Worm (Caenorhabditis elegans) whole organism, mixed stage, embryonic: ENCODE results near the gene R09A8.9.

Experiments
- ceh-43 ChIP-seq: fragments of 200-800 bp; sonication (Bioruptor generic); optimal IDR thresholded peaks from 2 replicates; lab custom pipeline; 2018; ENCODE audit warnings: mild to moderate bottlenecking, missing genetic modification characterization, moderate library complexity, missing compliant biosample characterization
- ceh-83 ChIP-seq: fragments of 200-800 bp; sonication (Bioruptor generic); optimal IDR thresholded peaks from 2 replicates; lab custom pipeline; 2018; ENCODE audit warnings: mild to moderate bottlenecking, missing genetic modification characterization, missing compliant biosample characterization
- ces-1 ChIP-seq: fragments of 150-350 bp; optimal IDR thresholded peaks from 2 replicates; lab custom pipeline; 2014; ENCODE audit warnings: missing biosample characterization, missing genetic modification reagents, missing genetic modification characterization
- elt-1 ChIP-seq: sonication (generic microtip); optimal IDR thresholded peaks from 2 replicates; lab custom pipeline; 2017; ENCODE audit warnings: missing genetic modification characterization, mild to moderate bottlenecking, missing compliant biosample characterization, antibody characterized with exemption, moderate library complexity, borderline replicate concordance; ENCODE audit not compliant: insufficient read depth
- elt-3 ChIP-seq: fragments of 150-350 bp; optimal IDR thresholded peaks from 2 replicates; lab custom pipeline; 2014; ENCODE audit warnings: missing biosample characterization, missing genetic modification characterization
- lsy-2 ChIP-seq: fragments of 150-350 bp; optimal IDR thresholded peaks from 2 replicates; lab custom pipeline; 2014; ENCODE audit warnings: missing biosample characterization, missing genetic modification characterization
- mep-1 ChIP-seq: fragments of 150-350 bp; optimal IDR thresholded peaks from 2 replicates; lab custom pipeline; 2017; ENCODE audit warnings: missing biosample characterization, missing genetic modification reagents, missing genetic modification characterization, inconsistent platforms
- nhr-28 ChIP-seq: fragments of 150-350 bp; optimal IDR thresholded peaks from 2 replicates; lab custom pipeline; 2014; ENCODE audit warnings: missing biosample characterization, missing genetic modification characterization
- pha-4 ChIP-seq: fragments of 150-350 bp; optimal IDR thresholded peaks from 2 replicates; lab custom pipeline; 2018; ENCODE audit warnings: missing biosample characterization, missing genetic modification reagents, missing genetic modification characterization
- snpc-4 ChIP-seq: fragments of 150-350 bp; optimal IDR thresholded peaks from 2 replicates; lab custom pipeline; 2014; ENCODE audit warnings: missing biosample characterization, missing genetic modification characterization
- tbx-8 ChIP-seq: fragments of 200-800 bp; sonication (Bioruptor generic); optimal IDR thresholded peaks from 2 replicates; lab custom pipeline; 2018; ENCODE audit warnings: mild to moderate bottlenecking, missing genetic modification characterization, moderate library complexity, missing compliant biosample characterization
- unc-39 ChIP-seq: fragments of 150-350 bp; optimal IDR thresholded peaks from 2 replicates; lab custom pipeline; 2014; ENCODE audit warnings: missing biosample characterization, missing genetic modification characterization
- unc-62 ChIP-seq: fragments of 150-350 bp; optimal IDR thresholded peaks from 2 replicates; lab custom pipeline; 2014; ENCODE audit warnings: missing biosample characterization, missing genetic modification reagents, missing genetic modification characterization
- ztf-11 ChIP-seq: fragments of 150-350 bp; optimal IDR thresholded peaks from 2 replicates; lab custom pipeline; 2014; ENCODE audit warnings: missing biosample characterization, missing genetic modification characterization

DNA sequence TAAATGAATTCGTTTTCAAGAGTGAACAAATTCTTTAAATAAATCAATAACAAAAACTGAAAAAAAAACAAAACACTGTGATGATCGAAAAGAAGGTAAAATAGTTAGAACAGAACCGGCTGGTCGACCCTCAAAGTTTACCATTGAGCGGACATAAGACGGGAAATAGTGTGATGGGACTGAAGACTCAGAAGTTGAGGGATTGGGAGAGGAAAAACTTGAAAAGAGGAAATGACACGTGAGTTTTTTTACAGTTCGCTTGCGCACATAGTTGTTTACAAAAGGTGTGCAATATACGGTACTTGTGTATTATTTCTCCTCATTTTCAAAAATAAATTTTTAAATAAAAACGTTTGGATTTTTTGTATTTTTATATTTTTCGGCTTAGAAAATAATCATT, 39.2 kb downstream of the R09A8.9 start:
- no peak for TF ChIP-seq pha-4 (tag; lab: Kevin White, UChicago)
- TF ChIP-seq ceh-83 (GFP tag; lab: Kevin White, UChicago), result no peak
- no peak for TF ChIP-seq lsy-2 (tag; lab: Kevin White, UChicago)
- TF ChIP-seq ces-1, result no peak
- no peak for TF ChIP-seq mep-1 (tag; lab: Kevin White, UChicago)
- no peak for TF ChIP-seq unc-39 (tag; lab: Kevin White, UChicago)
- TF ChIP-seq unc-62, result no peak
- no peak for TF ChIP-seq elt-1 (tag; lab: Kevin White, UChicago)
- TF ChIP-seq nhr-28 (tag; lab: Kevin White, UChicago), result no peak
- TF ChIP-seq snpc-4 (tag; lab: Kevin White, UChicago), result no peak
- TF ChIP-seq elt-3 (tag; lab: Kevin White, UChicago), result no peak
- TF ChIP-seq ceh-43, result no peak
- no peak for TF ChIP-seq ztf-11
- TF ChIP-seq tbx-8 (GFP tag; lab: Kevin White, UChicago), result no peak
